Worm (Caenorhabditis elegans): ENCODE results near the gene Y54F10BM.23.

Y54F10BM.23 gene

ce11 chrIII:2279457-2279856 is at the start of gene Y54F10BM.23:
Y54F10BM.23 (minus strand) TSS chrIII:2279557.
- TF ChIP-seq sma-9 (GFP tag; optimal IDR thresholded peaks at IDR 0.05) (no peak), sma-9 (tag; optimal IDR thresholded peaks at IDR 0.05) (no peak), unc-62 (GFP tag; optimal IDR thresholded peaks at IDR 0.05) (no peak), alr-1 (tag; optimal IDR thresholded peaks at IDR 0.05) (no peak), elt-1 (tag; optimal IDR thresholded peaks at IDR 0.05) (no peak), crh-2 (tag; optimal IDR thresholded peaks at IDR 0.05) (no peak), nhr-11 (tag; optimal IDR thresholded peaks at IDR 0.05) (no peak), snpc-4 (tag; optimal IDR thresholded peaks at IDR 0.05) (no peak), unc-39 (tag; optimal IDR thresholded peaks at IDR 0.05) (no peak), unc-55 (GFP tag; optimal IDR thresholded peaks at IDR 0.05) (no peak), blmp-1 (tag; optimal IDR thresholded peaks at IDR 0.05; ENCODE audit: insufficient read depth) (no peak), nhr-129 (tag; optimal IDR thresholded peaks at IDR 0.05) (no peak), mab-5 (tag; optimal IDR thresholded peaks at IDR 0.05) (no peak), mdl-1 (tag; optimal IDR thresholded peaks at IDR 0.05) (no peak), fos-1 (tag; optimal IDR thresholded peaks at IDR 0.05) (no peak), ceh-16 (tag; optimal IDR thresholded peaks at IDR 0.05) (no peak), gmeb-1 (tag; optimal IDR thresholded peaks at IDR 0.05) (no peak), sma-3 (GFP tag; optimal IDR thresholded peaks at IDR 0.05) (no peak), C34F6.9 (tag; optimal IDR thresholded peaks at IDR 0.05) (no peak), R02D3.7 (tag; optimal IDR thresholded peaks at IDR 0.05) (no peak), nhr-10 (tag; optimal IDR thresholded peaks at IDR 0.05) (no peak)

ce11 chrIII:2328612-2329011 is 49.3 kb upstream of the Y54F10BM.23 start:
- TF ChIP-seq elt-3 (tag; optimal IDR thresholded peaks at IDR 0.05) (no peak), ztf-4 (tag; optimal IDR thresholded peaks at IDR 0.05) (no peak), unc-55 (GFP tag; optimal IDR thresholded peaks at IDR 0.05) (no peak), aly-2 (tag; optimal IDR thresholded peaks at IDR 0.05) (no peak)

DNA sequence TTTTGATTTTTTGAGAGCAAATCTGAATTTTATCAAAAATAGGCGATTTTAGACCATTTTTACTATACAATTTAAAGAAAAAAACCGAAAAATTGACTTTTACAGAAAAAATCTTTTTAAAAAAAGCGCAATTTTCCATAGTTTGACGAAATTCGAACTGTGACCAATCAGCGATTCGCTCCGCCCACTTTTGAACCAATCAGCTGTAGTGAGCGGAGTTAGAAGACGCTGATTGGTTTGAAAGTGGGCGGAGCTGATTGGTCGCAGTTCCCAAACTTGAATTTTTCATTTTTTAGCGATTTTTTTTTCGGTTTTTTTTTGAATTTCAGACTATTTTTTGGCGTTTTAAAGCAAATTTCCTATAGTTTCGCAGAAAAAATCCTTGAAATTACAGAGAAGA is 45.3 kb upstream of the Y54F10BM.23 start:
- TF ChIP-seq crh-2 (tag; optimal IDR thresholded peaks at IDR 0.05) (no peak), elt-3 (tag; optimal IDR thresholded peaks at IDR 0.05) (no peak), blmp-1 (tag; optimal IDR thresholded peaks at IDR 0.05; ENCODE audit: insufficient read depth) (no peak), ztf-11 (tag; optimal IDR thresholded peaks at IDR 0.05) (no peak), ZK546.5 (tag; optimal IDR thresholded peaks at IDR 0.05) (no peak), nhr-25 (tag; optimal IDR thresholded peaks at IDR 0.05) (no peak), C34F6.9 (tag; optimal IDR thresholded peaks at IDR 0.05) (no peak), lsy-2 (tag; optimal IDR thresholded peaks at IDR 0.05) (no peak), mdl-1 (tag; optimal IDR thresholded peaks at IDR 0.05) (no peak), mbf-1 (tag; optimal IDR thresholded peaks at IDR 0.05) (no peak)

DNA sequence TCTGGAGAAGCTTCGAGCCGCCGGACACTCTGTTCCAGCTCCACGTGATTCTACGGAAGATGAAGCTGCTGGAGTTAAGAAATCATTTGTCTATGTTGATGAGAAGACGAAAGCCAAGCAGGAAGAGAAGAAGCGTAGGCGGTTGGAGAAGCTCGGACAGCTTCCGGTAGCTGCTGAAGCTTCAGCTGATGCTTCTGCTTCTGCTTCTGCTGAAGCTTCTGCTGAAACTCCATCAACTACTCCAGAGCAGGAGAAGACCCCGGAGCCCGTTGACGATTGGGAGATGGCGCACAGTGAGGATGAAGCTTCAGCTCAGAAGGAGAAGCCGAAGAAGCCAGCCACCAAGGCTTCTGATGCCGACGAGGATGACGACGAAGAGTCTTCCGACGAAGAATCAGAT is 37.1 kb upstream of the Y54F10BM.23 start:
- TF ChIP-seq lin-39 (tag; optimal IDR thresholded peaks at IDR 0.05) (no peak), gmeb-1 (tag; optimal IDR thresholded peaks at IDR 0.05) (no peak), sma-3 (GFP tag; optimal IDR thresholded peaks at IDR 0.05) (no peak), dmd-4 (tag; optimal IDR thresholded peaks at IDR 0.05) (no peak), ZK546.5 (tag; optimal IDR thresholded peaks at IDR 0.05) (no peak), elt-3 (tag; optimal IDR thresholded peaks at IDR 0.05) (no peak), lin-13 (GFP tag; optimal IDR thresholded peaks at IDR 0.05) (no peak), ztf-1 (GFP tag; conservative IDR thresholded peaks at IDR 0.05) (no peak), nhr-10 (tag; optimal IDR thresholded peaks at IDR 0.05) (no peak), nhr-23 (tag; optimal IDR thresholded peaks at IDR 0.05) (no peak), nhr-25 (tag; optimal IDR thresholded peaks at IDR 0.05) (no peak), unc-55 (GFP tag; optimal IDR thresholded peaks at IDR 0.05) (no peak), nhr-12 (tag; optimal IDR thresholded peaks at IDR 0.05) (no peak)

ce11 chrIII:2314678-2315077 is 35.3 kb upstream of the Y54F10BM.23 start:
- TF ChIP-seq ztf-11 (tag; optimal IDR thresholded peaks at IDR 0.05) = no peak
- no peak for TF ChIP-seq nhr-11 (tag; optimal IDR thresholded peaks at IDR 0.05)
- TF ChIP-seq dmd-4 (tag; optimal IDR thresholded peaks at IDR 0.05) = no peak
- TF ChIP-seq nhr-23 (tag; optimal IDR thresholded peaks at IDR 0.05) = no peak
- no peak for TF ChIP-seq nhr-12 (tag; optimal IDR thresholded peaks at IDR 0.05)
- TF ChIP-seq F13H6.1 (tag; optimal IDR thresholded peaks at IDR 0.05) = no peak
- TF ChIP-seq elt-1 (tag; optimal IDR thresholded peaks at IDR 0.05) = no peak
- TF ChIP-seq ceh-16 (tag; optimal IDR thresholded peaks at IDR 0.05) = no peak
- no peak for TF ChIP-seq mbf-1 (tag; optimal IDR thresholded peaks at IDR 0.05)
- no peak for TF ChIP-seq fos-1 (tag; optimal IDR thresholded peaks at IDR 0.05)
- TF ChIP-seq nhr-237 (tag; optimal IDR thresholded peaks at IDR 0.05) = no peak
- no peak for TF ChIP-seq sem-4 (tag; optimal IDR thresholded peaks at IDR 0.05)

Measured in whole organism, L2 larva.